Fruit fly (Drosophila melanogaster) whole organism, embryonic: ENCODE results near the gene pall.

Source experiments
- Adf1 ChIP-seq: fragments of 200-800 bp; sonication (Bioruptor generic); IDR thresholded peaks from 2 replicates; pipeline ENCODE4 v1.3.6; 2022; ENCODE audit warnings: missing biosample characterization, missing genetic modification characterization
- Atf3 ChIP-seq: fragments of 200-800 bp; sonication (Bioruptor generic); optimal IDR thresholded peaks from 3 replicates; lab custom pipeline; 2016; ENCODE audit warnings: missing biosample characterization, missing genetic modification characterization
- Blimp-1 ChIP-seq: fragments of 200-800 bp; sonication (Bioruptor generic); optimal IDR thresholded peaks from 3 replicates; lab custom pipeline; 2018; ENCODE audit warnings: missing biosample characterization, missing genetic modification characterization, mild to moderate bottlenecking, moderate library complexity, missing genetic modification reagents
- CG10209 ChIP-seq: fragments of 200-800 bp; sonication (Bioruptor generic); optimal IDR thresholded peaks from 3 replicates; lab custom pipeline; 2017; ENCODE audit warnings: missing biosample characterization, mild to moderate bottlenecking, missing genetic modification characterization, missing genetic modification reagents
- CG10543 ChIP-seq: fragments of 200-800 bp; sonication (Bioruptor generic); optimal IDR thresholded peaks from 3 replicates; lab custom pipeline; 2017; ENCODE audit warnings: missing biosample characterization, mild to moderate bottlenecking, missing genetic modification characterization, moderate library complexity
- CG11247 ChIP-seq: fragments of 200-800 bp; sonication (Bioruptor generic); IDR thresholded peaks from 2 replicates; pipeline ENCODE4 v1.3.6; 2022; ENCODE audit warnings: missing biosample characterization, missing genetic modification characterization
- CG12219 ChIP-seq: fragments of 200-800 bp; sonication (Bioruptor generic); optimal IDR thresholded peaks from 3 replicates; lab custom pipeline; 2018; ENCODE audit warnings: missing biosample characterization, mild to moderate bottlenecking, missing genetic modification characterization
- CG1233 ChIP-seq: fragments of 200-800 bp; sonication (Bioruptor generic); optimal IDR thresholded peaks from 4 replicates; lab custom pipeline; 2018; ENCODE audit warnings: missing biosample characterization, mild to moderate bottlenecking, missing genetic modification characterization
- CG14667 ChIP-seq: fragments of 200-800 bp; sonication (Bioruptor generic); IDR thresholded peaks from 2 replicates; pipeline ENCODE4 v1.3.6; 2022; ENCODE audit warnings: missing biosample characterization, missing genetic modification characterization
- CG15011 ChIP-seq: fragments of 200-800 bp; sonication (Bioruptor generic); optimal IDR thresholded peaks from 3 replicates; lab custom pipeline; 2018; ENCODE audit warnings: missing biosample characterization, mild to moderate bottlenecking, missing genetic modification characterization
- CG17359 ChIP-seq: fragments of 200-800 bp; sonication (Bioruptor generic); optimal IDR thresholded peaks from 3 replicates; lab custom pipeline; 2018; ENCODE audit warnings: missing biosample characterization, mild to moderate bottlenecking, missing genetic modification characterization, moderate library complexity
- CG17568 ChIP-seq: fragments of 200-800 bp; sonication (Bioruptor generic); optimal IDR thresholded peaks from 2 replicates; lab custom pipeline; 2018; ENCODE audit warnings: missing biosample characterization, mild to moderate bottlenecking, missing genetic modification characterization, moderate library complexity
- CG18011 ChIP-seq: fragments of 200-800 bp; sonication (Bioruptor generic); optimal IDR thresholded peaks from 2 replicates; lab custom pipeline; 2017; ENCODE audit warnings: missing biosample characterization, missing genetic modification characterization, mild to moderate bottlenecking, moderate library complexity, missing genotype
- CG30403 ChIP-seq: fragments of 200-800 bp; sonication (Bioruptor generic); optimal IDR thresholded peaks from 3 replicates; lab custom pipeline; 2016; ENCODE audit warnings: missing biosample characterization, missing genetic modification characterization
- CG3995 ChIP-seq: fragments of 200-800 bp; sonication (Bioruptor generic); optimal IDR thresholded peaks from 3 replicates; lab custom pipeline; 2016; ENCODE audit warnings: missing biosample characterization, missing genetic modification characterization
- CG4282 ChIP-seq: fragments of 200-800 bp; sonication (Bioruptor generic); optimal IDR thresholded peaks from 2 replicates; lab custom pipeline; 2016; ENCODE audit warnings: missing biosample characterization, missing genetic modification characterization
- CG4360 ChIP-seq: fragments of 200-800 bp; sonication (Bioruptor generic); IDR thresholded peaks from 2 replicates; pipeline ENCODE4 v1.3.6; 2022; ENCODE audit warnings: missing biosample characterization, missing genetic modification characterization
- CG4854 ChIP-seq: fragments of 200-800 bp; sonication (Bioruptor generic); optimal IDR thresholded peaks from 2 replicates; lab custom pipeline; 2016; ENCODE audit warnings: missing biosample characterization, missing genetic modification characterization, inconsistent platforms
- CG6813 ChIP-seq: fragments of 200-800 bp; sonication (Bioruptor generic); optimal IDR thresholded peaks from 2 replicates; lab custom pipeline; 2017; ENCODE audit warnings: missing biosample characterization, missing genetic modification characterization, mild to moderate bottlenecking, moderate library complexity, missing genetic modification reagents
- CG8089 ChIP-seq: fragments of 200-800 bp; sonication (Bioruptor generic); optimal IDR thresholded peaks from 3 replicates; lab custom pipeline; 2016; ENCODE audit warnings: missing biosample characterization, missing genetic modification characterization
- D ChIP-seq, 2 experiments: fragments of 200-800 bp in 1 of 2; fragments of >200 bp in 1 of 2; sonication (Bioruptor generic) in 1 of 2; optimal IDR thresholded peaks; 2 replicates in 1 of 2; 3 replicates in 1 of 2; lab custom pipeline; 2017; ENCODE audit warnings: mild to moderate bottlenecking in 1 of 2, missing biosample characterization in 1 of 2, missing genetic modification characterization in 1 of 2, missing genetic modification reagents in 1 of 2
- Dbx ChIP-seq: fragments of 200-800 bp; sonication (Bioruptor generic); IDR thresholded peaks from 3 replicates; pipeline ENCODE4 v1.3.6; 2022; ENCODE audit warnings: missing biosample characterization, missing genetic modification characterization
- Deaf1 ChIP-seq: fragments of 200-800 bp; optimal IDR thresholded peaks from 3 replicates; lab custom pipeline; 2019; ENCODE audit warnings: missing biosample characterization, mild to moderate bottlenecking, missing genetic modification characterization, moderate library complexity
- Dp ChIP-seq: fragments of 200-800 bp; sonication (Bioruptor generic); optimal IDR thresholded peaks from 2 replicates; lab custom pipeline; 2018; ENCODE audit warnings: missing biosample characterization, mild to moderate bottlenecking, missing genetic modification characterization, moderate library complexity
- ERR ChIP-seq: fragments of 200-800 bp; sonication (Bioruptor generic); optimal IDR thresholded peaks from 2 replicates; lab custom pipeline; 2016; ENCODE audit warnings: missing biosample characterization, missing genetic modification characterization
- Myb ChIP-seq: fragments of 200-800 bp; sonication (Bioruptor generic); optimal IDR thresholded peaks from 2 replicates; lab custom pipeline; 2016; ENCODE audit warnings: missing biosample characterization, missing genetic modification characterization
- NC2β ChIP-seq: fragments of 200-800 bp; sonication (Bioruptor generic); optimal IDR thresholded peaks from 2 replicates; lab custom pipeline; 2016; ENCODE audit warnings: missing biosample characterization, missing genetic modification characterization
- Nf-YB ChIP-seq: fragments of 200-800 bp; sonication (Bioruptor generic); optimal IDR thresholded peaks from 3 replicates; lab custom pipeline; 2019; ENCODE audit warnings: missing biosample characterization, mild to moderate bottlenecking, missing genetic modification characterization, moderate library complexity
- Rfx ChIP-seq: fragments of 200-800 bp; sonication (Bioruptor generic); IDR thresholded peaks from 2 replicates; pipeline ENCODE4 v1.3.6; 2022; ENCODE audit warnings: missing biosample characterization, missing genetic modification characterization
- Rx ChIP-seq: fragments of 200-800 bp; sonication (Bioruptor generic); IDR thresholded peaks from 2 replicates; pipeline ENCODE4 v1.3.6; 2022; ENCODE audit warnings: missing biosample characterization, missing genetic modification characterization
- az2 ChIP-seq: fragments of 200-800 bp; sonication (Bioruptor generic); optimal IDR thresholded peaks from 3 replicates; lab custom pipeline; 2016; ENCODE audit warnings: missing biosample characterization, missing genetic modification characterization
- ci ChIP-seq: fragments of 200-800 bp; sonication (Bioruptor generic); IDR thresholded peaks from 3 replicates; pipeline ENCODE4 v1.3.6; 2022; ENCODE audit warnings: missing biosample characterization, missing genetic modification characterization
- exex ChIP-seq: fragments of 200-800 bp; sonication (Bioruptor generic); optimal IDR thresholded peaks from 4 replicates; lab custom pipeline; 2018; ENCODE audit warnings: missing biosample characterization, mild to moderate bottlenecking, missing genetic modification characterization, moderate library complexity
- gce ChIP-seq: fragments of 200-800 bp; sonication (Bioruptor generic); IDR thresholded peaks from 3 replicates; pipeline ENCODE4 v1.3.6; 2022; ENCODE audit warnings: missing biosample characterization, missing genetic modification characterization
- jigr1 ChIP-seq: fragments of 200-800 bp; sonication (Bioruptor generic); IDR thresholded peaks from 3 replicates; pipeline ENCODE4 v1.3.6; 2022; ENCODE audit warnings: missing biosample characterization, missing genetic modification characterization
- knrl ChIP-seq: fragments of 200-800 bp; sonication (Bioruptor generic); IDR thresholded peaks from 3 replicates; pipeline ENCODE4 v1.3.6; 2022; ENCODE audit warnings: missing biosample characterization, missing genetic modification characterization; ENCODE audit not compliant: partially characterized antibody
- nau ChIP-seq: fragments of 200-800 bp; sonication (Bioruptor generic); optimal IDR thresholded peaks from 3 replicates; lab custom pipeline; 2017; ENCODE audit warnings: missing biosample characterization, mild to moderate bottlenecking, missing genetic modification characterization, missing genetic modification reagents
- nerfin-1 ChIP-seq: fragments of 200-800 bp; sonication (Bioruptor generic); optimal IDR thresholded peaks from 3 replicates; lab custom pipeline; 2019; ENCODE audit warnings: missing biosample characterization, mild to moderate bottlenecking, missing genetic modification characterization, moderate library complexity
- nerfin-2 ChIP-seq: fragments of 200-800 bp; sonication (Bioruptor generic); IDR thresholded peaks from 2 replicates; pipeline ENCODE4 v1.3.6; 2022; ENCODE audit warnings: missing biosample characterization, missing genetic modification characterization; ENCODE audit not compliant: partially characterized antibody
- oc ChIP-seq: fragments of 200-800 bp; sonication (Bioruptor generic); optimal IDR thresholded peaks from 2 replicates; lab custom pipeline; 2018; ENCODE audit warnings: missing biosample characterization, mild to moderate bottlenecking, missing genetic modification characterization, moderate library complexity
- p53 ChIP-seq: fragments of 200-800 bp; sonication (Bioruptor generic); optimal IDR thresholded peaks from 2 replicates; lab custom pipeline; 2016; ENCODE audit warnings: missing biosample characterization, missing genetic modification characterization
- pnt ChIP-seq: fragments of 200-800 bp; sonication (Bioruptor generic); optimal IDR thresholded peaks from 3 replicates; lab custom pipeline; 2016; ENCODE audit warnings: missing biosample characterization, missing genetic modification characterization
- shn ChIP-seq: fragments of 200-800 bp; sonication (Bioruptor generic); optimal IDR thresholded peaks from 3 replicates; lab custom pipeline; 2016; ENCODE audit warnings: missing biosample characterization, missing genetic modification characterization
- sim ChIP-seq: fragments of 200-800 bp; sonication (Bioruptor generic); IDR thresholded peaks from 2 replicates; pipeline ENCODE4 v1.3.6; 2022; ENCODE audit warnings: missing biosample characterization, missing genetic modification characterization
- ssp ChIP-seq: fragments of 200-800 bp; sonication (Bioruptor generic); IDR thresholded peaks from 2 replicates; pipeline ENCODE4 v1.3.6; 2022; ENCODE audit warnings: missing biosample characterization, missing genetic modification characterization
- tin ChIP-seq: fragments of 200-800 bp; sonication (Bioruptor generic); optimal IDR thresholded peaks from 3 replicates; lab custom pipeline; 2016; ENCODE audit warnings: missing biosample characterization, missing genetic modification characterization
- tio ChIP-seq: fragments of 200-800 bp; sonication (Bioruptor generic); optimal IDR thresholded peaks from 2 replicates; lab custom pipeline; 2017; ENCODE audit warnings: missing biosample characterization, missing genetic modification characterization, inconsistent platforms
- vnd ChIP-seq: fragments of 200-800 bp; sonication (Bioruptor generic); IDR thresholded peaks from 3 replicates; pipeline ENCODE4 v1.3.6; 2022; ENCODE audit warnings: missing biosample characterization, missing genetic modification characterization; ENCODE audit not compliant: partially characterized antibody
- z ChIP-seq: fragments of 200-800 bp; sonication (Bioruptor generic); IDR thresholded peaks from 3 replicates; pipeline ENCODE4 v1.3.6; 2022; ENCODE audit warnings: missing biosample characterization, missing genetic modification characterization
- zfh2 ChIP-seq: fragments of 200-800 bp; sonication (Bioruptor generic); optimal IDR thresholded peaks from 2 replicates; lab custom pipeline; 2016; ENCODE audit warnings: missing biosample characterization, missing genetic modification characterization

Gene pall

dm6 chr3L:9465652-9466244, 21.8 kb downstream of the pall start (continued):
- TF ChIP-seq knrl (no peak), Deaf1 (tag; lab: Kevin White, UChicago) (peak; percentile 5), az2 (GFP tag; lab: Kevin White, UChicago) (no peak), CG12219 (no peak), CG30403 (GFP tag; lab: Kevin White, UChicago) (no peak), ci (no peak), CG4282 (no peak), CG17359 (tag; lab: Kevin White, UChicago) (no peak), nau (GFP tag; lab: Kevin White, UChicago) (no peak), CG4360 (GFP tag; lab: Robert Waterston, UW) (peak; percentile 75), Rfx (GFP tag; lab: Robert Waterston, UW) (no peak), zfh2 (GFP tag; lab: Kevin White, UChicago) (no peak), CG1233 (GFP tag; lab: Kevin White, UChicago) (no peak), D (optimal IDR thresholded peaks at IDR 0.05; lab: Kevin White, UChicago) (no peak), D (GFP tag; optimal IDR thresholded peaks at IDR 0.05; lab: Kevin White, UChicago) (no peak), z (GFP tag; lab: Robert Waterston, UW) (0 out of 3 replicates have a peak, but pooled peaks have one; percentile 16), Rx (GFP tag; lab: Robert Waterston, UW) (no peak), CG4854 (no peak), CG14667 (GFP tag; lab: Robert Waterston, UW) (no peak), sim (no peak), shn (GFP tag; lab: Kevin White, UChicago) (no peak), oc (tag; lab: Kevin White, UChicago) (peak; percentile 6), CG6813 (GFP tag; lab: Kevin White, UChicago) (no peak), ssp (GFP tag; lab: Robert Waterston, UW) (no peak), CG10209 (no peak), CG18011 (GFP tag; lab: Kevin White, UChicago) (no peak), jigr1 (GFP tag; lab: Robert Waterston, UW) (no peak), NC2β (GFP tag; lab: Kevin White, UChicago) (no peak), CG11247 (GFP tag; lab: Robert Waterston, UW) (no peak), Myb (no peak), CG8089 (GFP tag; lab: Kevin White, UChicago) (no peak), tin (GFP tag; lab: Kevin White, UChicago) (no peak), CG15011 (GFP tag; lab: Kevin White, UChicago) (no peak), ERR (GFP tag; lab: Kevin White, UChicago) (no peak), p53 (GFP tag; lab: Kevin White, UChicago) (no peak), Blimp-1 (no peak), Atf3 (GFP tag; lab: Kevin White, UChicago) (no peak), Dp (GFP tag; lab: Kevin White, UChicago) (no peak), nerfin-2 (GFP tag; lab: Robert Waterston, UW) (no peak), gce (GFP tag; lab: Robert Waterston, UW) (no peak), CG10543 (peak; percentile 50), tio (GFP tag; lab: Kevin White, UChicago) (no peak), Adf1 (GFP tag; lab: Robert Waterston, UW) (peak; percentile 51; the same call in 1 of the 2 replicates), CG17568 (GFP tag; lab: Kevin White, UChicago) (no peak), exex (tag; lab: Kevin White, UChicago) (peak; percentile 16), vnd (GFP tag; lab: Robert Waterston, UW) (no peak), CG3995 (GFP tag; lab: Kevin White, UChicago) (no peak), pnt (GFP tag; lab: Kevin White, UChicago) (no peak), nerfin-1 (tag; lab: Kevin White, UChicago) (no peak), Dbx (0 out of 3 replicates have a peak, but pooled peaks have one; percentile 16), Nf-YB (no peak)
